Fruit fly (Drosophila melanogaster) whole organism, embryonic: ENCODE measurements around the gene CG43707.

Experiments
- Atf6 ChIP-seq: fragments of 200-800 bp; sonication (Bioruptor generic); IDR thresholded peaks from 2 replicates; pipeline ENCODE4 v1.3.6; 2022; ENCODE audit warnings: missing biosample characterization, missing genetic modification characterization
- CG10565 ChIP-seq: fragments of 200-800 bp; sonication (Bioruptor generic); optimal IDR thresholded peaks from 3 replicates; lab custom pipeline; 2016; ENCODE audit warnings: missing biosample characterization, mild to moderate bottlenecking, missing genetic modification characterization
- CG10959 ChIP-seq: fragments of 200-800 bp; sonication (Bioruptor generic); IDR thresholded peaks from 2 replicates; pipeline ENCODE4 v1.3.6; 2022; ENCODE audit warnings: missing biosample characterization, missing genetic modification characterization
- CG11247 ChIP-seq: fragments of 200-800 bp; sonication (Bioruptor generic); IDR thresholded peaks from 2 replicates; pipeline ENCODE4 v1.3.6; 2022; ENCODE audit warnings: missing biosample characterization, missing genetic modification characterization
- CG11560 ChIP-seq: fragments of 200-800 bp; sonication (Bioruptor generic); IDR thresholded peaks from 3 replicates; pipeline ENCODE4 v1.3.6; 2022; ENCODE audit warnings: missing biosample characterization, missing genetic modification characterization
- CG12391 ChIP-seq: fragments of 200-800 bp; sonication (Bioruptor generic); optimal IDR thresholded peaks from 3 replicates; lab custom pipeline; 2018; ENCODE audit warnings: missing biosample characterization, mild to moderate bottlenecking, missing genetic modification characterization, moderate library complexity
- CG13123 ChIP-seq: fragments of 200-800 bp; sonication (Bioruptor generic); optimal IDR thresholded peaks from 2 replicates; lab custom pipeline; 2016; ENCODE audit warnings: missing biosample characterization, missing genetic modification characterization
- CG16815 ChIP-seq: fragments of 200-800 bp; sonication (Bioruptor generic); optimal IDR thresholded peaks from 3 replicates; lab custom pipeline; 2017; ENCODE audit warnings: missing biosample characterization, mild to moderate bottlenecking, missing genetic modification characterization
- CG17612 ChIP-seq: fragments of 200-800 bp; sonication (Bioruptor generic); IDR thresholded peaks from 2 replicates; pipeline ENCODE4 v1.3.6; 2022; ENCODE audit warnings: missing biosample characterization, missing genetic modification characterization
- CG17829 ChIP-seq: fragments of 200-800 bp; optimal IDR thresholded peaks from 2 replicates; lab custom pipeline; 2019; ENCODE audit warnings: missing biosample characterization, mild to moderate bottlenecking, missing genetic modification characterization, moderate library complexity
- CG18619 ChIP-seq: fragments of 200-800 bp; sonication (Bioruptor generic); optimal IDR thresholded peaks from 3 replicates; lab custom pipeline; 2017; ENCODE audit warnings: missing biosample characterization, mild to moderate bottlenecking, missing genetic modification characterization
- CG2199 ChIP-seq: fragments of 200-800 bp; sonication (Bioruptor generic); IDR thresholded peaks from 3 replicates; pipeline ENCODE4 v1.3.6; 2022; ENCODE audit warnings: missing biosample characterization, missing genetic modification characterization
- CG30020 ChIP-seq: fragments of 200-800 bp; optimal IDR thresholded peaks from 2 replicates; lab custom pipeline; 2019; ENCODE audit warnings: missing biosample characterization, mild to moderate bottlenecking, missing genetic modification characterization, moderate library complexity
- CG32772 ChIP-seq: fragments of 200-800 bp; sonication (Bioruptor generic); IDR thresholded peaks from 2 replicates; pipeline ENCODE4 v1.3.6; 2022; ENCODE audit warnings: missing biosample characterization, missing genetic modification characterization
- CG4424 ChIP-seq: fragments of 200-800 bp; sonication (Bioruptor generic); optimal IDR thresholded peaks from 3 replicates; lab custom pipeline; 2016; ENCODE audit warnings: missing biosample characterization, missing genetic modification characterization
- CG6254 ChIP-seq: fragments of 200-800 bp; sonication (Bioruptor generic); optimal IDR thresholded peaks from 3 replicates; lab custom pipeline; 2017; ENCODE audit warnings: mild to moderate bottlenecking, missing biosample characterization, missing genetic modification reagents, missing genetic modification characterization
- CG6654 ChIP-seq: fragments of 200-800 bp; sonication (Bioruptor generic); optimal IDR thresholded peaks from 2 replicates; lab custom pipeline; 2017; ENCODE audit warnings: missing biosample characterization, mild to moderate bottlenecking, missing genetic modification characterization
- CG6683 ChIP-seq: fragments of 200-800 bp; sonication (Bioruptor generic); optimal IDR thresholded peaks from 2 replicates; lab custom pipeline; 2017; ENCODE audit warnings: missing biosample characterization, mild to moderate bottlenecking, missing genetic modification characterization, missing genetic modification reagents
- CG6689 ChIP-seq: fragments of 200-800 bp; sonication (Bioruptor generic); IDR thresholded peaks from 2 replicates; pipeline ENCODE4 v1.3.6; 2022; ENCODE audit warnings: missing biosample characterization, missing genetic modification characterization
- CG7987 ChIP-seq: fragments of 200-800 bp; sonication (Bioruptor generic); optimal IDR thresholded peaks from 2 replicates; lab custom pipeline; 2018; ENCODE audit warnings: missing biosample characterization, mild to moderate bottlenecking, missing genetic modification characterization, moderate library complexity
- CG8089 ChIP-seq: fragments of 200-800 bp; sonication (Bioruptor generic); optimal IDR thresholded peaks from 3 replicates; lab custom pipeline; 2016; ENCODE audit warnings: missing biosample characterization, missing genetic modification characterization
- CrebB ChIP-seq: fragments of 200-800 bp; sonication (Bioruptor generic); optimal IDR thresholded peaks from 3 replicates; lab custom pipeline; 2018; ENCODE audit warnings: missing biosample characterization, mild to moderate bottlenecking, missing genetic modification characterization
- Deaf1 ChIP-seq: fragments of 200-800 bp; optimal IDR thresholded peaks from 3 replicates; lab custom pipeline; 2019; ENCODE audit warnings: missing biosample characterization, mild to moderate bottlenecking, missing genetic modification characterization, moderate library complexity
- Dip2 ChIP-seq: fragments of 200-800 bp; sonication (Bioruptor generic); IDR thresholded peaks from 2 replicates; pipeline ENCODE4 v1.3.6; 2022; ENCODE audit warnings: missing biosample characterization, missing genetic modification characterization
- Fer2 ChIP-seq: fragments of 200-800 bp; sonication (Bioruptor generic); optimal IDR thresholded peaks from 2 replicates; lab custom pipeline; 2018; ENCODE audit warnings: missing biosample characterization, mild to moderate bottlenecking, missing genetic modification characterization, moderate library complexity
- HLH3B ChIP-seq: fragments of 200-800 bp; sonication (Bioruptor generic); IDR thresholded peaks from 2 replicates; pipeline ENCODE4 v1.3.6; 2022; ENCODE audit warnings: missing biosample characterization, missing genetic modification characterization
- Hey ChIP-seq: fragments of 200-800 bp; sonication (Bioruptor generic); optimal IDR thresholded peaks from 3 replicates; lab custom pipeline; 2018; ENCODE audit warnings: missing biosample characterization, mild to moderate bottlenecking, missing genetic modification characterization
- Hr78 ChIP-seq, 2 experiments: fragments of 200-800 bp in 1 of 2; fragments of >200 bp in 1 of 2; sonication (Bioruptor generic) in 1 of 2; optimal IDR thresholded peaks; 2 replicates each; lab custom pipeline; 2017 to 2019; ENCODE audit warnings: missing biosample characterization in 2 of 2, missing genetic modification characterization in 2 of 2, mild to moderate bottlenecking in 1 of 2, moderate library complexity in 1 of 2
- NFAT ChIP-seq: fragments of 200-800 bp; sonication (Bioruptor generic); IDR thresholded peaks from 2 replicates; pipeline ENCODE4 v1.3.6; 2022; ENCODE audit warnings: missing biosample characterization, missing genetic modification characterization
- Nf-YC ChIP-seq: fragments of 200-800 bp; optimal IDR thresholded peaks from 3 replicates; lab custom pipeline; 2019; ENCODE audit warnings: missing biosample characterization, mild to moderate bottlenecking, missing genetic modification characterization, moderate library complexity
- NfI ChIP-seq: fragments of 200-800 bp; sonication (Bioruptor generic); optimal IDR thresholded peaks from 3 replicates; lab custom pipeline; 2018; ENCODE audit warnings: missing biosample characterization, mild to moderate bottlenecking, missing genetic modification characterization, moderate library complexity
- Xrp1 ChIP-seq: fragments of 200-800 bp; sonication (Bioruptor generic); IDR thresholded peaks from 2 replicates; pipeline ENCODE4 v1.3.6; 2022; ENCODE audit warnings: missing biosample characterization, missing genetic modification characterization
- ara ChIP-seq: fragments of 200-800 bp; sonication (Bioruptor generic); IDR thresholded peaks from 2 replicates; pipeline ENCODE4 v1.3.6; 2022; ENCODE audit warnings: missing biosample characterization, missing genetic modification characterization
- bowl ChIP-seq: fragments of 200-800 bp; sonication (Bioruptor generic); IDR thresholded peaks from 2 replicates; pipeline ENCODE4 v1.3.6; 2022; ENCODE audit warnings: missing biosample characterization, missing genetic modification characterization
- cas ChIP-seq: fragments of 200-800 bp; sonication (Bioruptor generic); IDR thresholded peaks from 2 replicates; pipeline ENCODE4 v1.3.6; 2022; ENCODE audit warnings: missing biosample characterization, missing genetic modification characterization
- cato ChIP-seq: fragments of 200-800 bp; sonication (Bioruptor generic); optimal IDR thresholded peaks from 2 replicates; lab custom pipeline; 2016; ENCODE audit warnings: missing biosample characterization, missing genetic modification characterization, borderline replicate concordance
- dati ChIP-seq: fragments of 200-800 bp; sonication (Bioruptor generic); IDR thresholded peaks from 2 replicates; pipeline ENCODE4 v1.3.6; 2022; ENCODE audit warnings: missing biosample characterization, missing genetic modification characterization
- grau ChIP-seq: fragments of 200-800 bp; optimal IDR thresholded peaks from 3 replicates; lab custom pipeline; 2019; ENCODE audit warnings: missing biosample characterization, mild to moderate bottlenecking, missing genetic modification characterization, moderate library complexity
- nom ChIP-seq: fragments of 200-800 bp; sonication (Bioruptor generic); optimal IDR thresholded peaks from 2 replicates; lab custom pipeline; 2017; ENCODE audit warnings: missing biosample characterization, missing genetic modification characterization, mild to moderate bottlenecking, moderate library complexity, missing genetic modification reagents
- onecut ChIP-seq: fragments of 200-800 bp; sonication (Bioruptor generic); IDR thresholded peaks from 2 replicates; pipeline ENCODE4 v1.3.6; 2022; ENCODE audit warnings: missing biosample characterization, missing genetic modification characterization
- pan ChIP-seq, 4 experiments: fragments of >200 bp in 3 of 4; fragments of 200-800 bp in 1 of 4; sonication (Bioruptor generic) in 1 of 4; optimal IDR thresholded peaks in 3 of 4; IDR thresholded peaks in 1 of 4; 2 replicates each; pipeline versions ENCODE4 v1.3.6 to Lab custom; 2017 to 2022; ENCODE audit warnings: missing biosample characterization in 2 of 4, missing genetic modification characterization in 2 of 4, mixed read lengths in 1 of 4
- pfk ChIP-seq: fragments of 200-800 bp; sonication (Bioruptor generic); optimal IDR thresholded peaks from 2 replicates; lab custom pipeline; 2018; ENCODE audit warnings: missing biosample characterization, mild to moderate bottlenecking, missing genetic modification characterization, moderate library complexity
- phol ChIP-seq: fragments of 200-800 bp; sonication (Bioruptor generic); optimal IDR thresholded peaks from 3 replicates; lab custom pipeline; 2018; ENCODE audit warnings: missing biosample characterization, mild to moderate bottlenecking, missing genetic modification characterization, moderate library complexity
- pita ChIP-seq: fragments of 200-800 bp; sonication (Bioruptor generic); optimal IDR thresholded peaks from 2 replicates; lab custom pipeline; 2017; ENCODE audit warnings: missing biosample characterization, mild to moderate bottlenecking, missing genetic modification characterization
- pnt ChIP-seq: fragments of 200-800 bp; sonication (Bioruptor generic); optimal IDR thresholded peaks from 3 replicates; lab custom pipeline; 2016; ENCODE audit warnings: missing biosample characterization, missing genetic modification characterization
- rib ChIP-seq: fragments of 200-800 bp; sonication (Bioruptor generic); IDR thresholded peaks from 2 replicates; pipeline ENCODE4 v1.3.6; 2022; ENCODE audit warnings: missing biosample characterization, missing genetic modification characterization
- sd ChIP-seq: fragments of 200-800 bp; sonication (Bioruptor generic); optimal IDR thresholded peaks from 3 replicates; lab custom pipeline; 2018; ENCODE audit warnings: missing biosample characterization, mild to moderate bottlenecking, missing genetic modification characterization, moderate library complexity
- sim ChIP-seq: fragments of 200-800 bp; sonication (Bioruptor generic); IDR thresholded peaks from 2 replicates; pipeline ENCODE4 v1.3.6; 2022; ENCODE audit warnings: missing biosample characterization, missing genetic modification characterization
- trem ChIP-seq: fragments of 200-800 bp; optimal IDR thresholded peaks from 3 replicates; lab custom pipeline; 2019; ENCODE audit warnings: missing biosample characterization, mild to moderate bottlenecking, missing genetic modification characterization, moderate library complexity
- zfh1 ChIP-seq: fragments of 200-800 bp; sonication (Bioruptor generic); IDR thresholded peaks from 3 replicates; pipeline ENCODE4 v1.3.6; 2022; ENCODE audit warnings: missing biosample characterization, missing genetic modification characterization

The CG43707 gene

DNA sequence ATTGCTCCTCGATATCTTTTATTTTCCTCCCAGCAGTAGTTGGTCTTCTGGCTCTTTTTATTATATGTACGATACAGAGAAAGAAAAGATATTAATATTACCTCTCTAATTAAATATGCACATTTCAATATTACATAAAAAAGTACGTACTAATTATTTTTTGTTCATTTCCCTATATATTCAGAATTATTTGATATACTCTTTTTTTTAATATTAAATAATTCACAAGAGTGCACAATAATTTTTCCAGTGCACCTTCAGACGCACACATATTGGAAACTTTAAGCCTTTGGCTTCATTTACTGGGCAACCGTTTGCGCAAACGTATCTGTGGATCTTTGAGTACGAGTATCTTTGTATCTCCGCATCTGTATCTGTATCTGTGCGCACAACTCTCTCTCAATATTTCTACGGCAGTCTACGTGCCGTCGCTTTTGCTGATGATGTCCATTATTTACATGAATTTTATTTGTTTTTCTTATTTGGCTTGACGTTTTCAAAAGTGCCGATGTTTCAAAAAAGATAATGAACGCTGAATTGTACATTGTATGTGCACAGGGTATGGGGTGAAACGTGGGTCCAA, 19.6 kb downstream of the CG43707 start (continued):
- TF ChIP-seq pan (optimal IDR thresholded peaks at IDR 0.05; lab: Kevin White, UChicago) (no peak), pan (GFP tag; optimal IDR thresholded peaks at IDR 0.05 in 1 of 2, IDR thresholded peaks at IDR 0.05 in 1 of 2) (peak in 1 of 2 experiments; percentile 85), CG6689 (GFP tag; lab: Robert Waterston, UW) (peak; percentile 89), CG7987 (peak; percentile 2), CG6683 (peak; percentile 56), onecut (peak; percentile 62), CG16815 (GFP tag; lab: Kevin White, UChicago) (peak; percentile 83), NfI (peak; percentile 66), Atf6 (peak; percentile 84), CG11560 (tag; lab: Robert Waterston, UW) (0 out of 3 replicates have a peak, but pooled peaks have one; percentile 63), zfh1 (GFP tag; lab: Robert Waterston, UW) (peak; percentile 80), CG2199 (GFP tag; lab: Robert Waterston, UW) (no peak), Fer2 (peak; percentile 56), Hey (tag; lab: Kevin White, UChicago) (no peak), CG8089 (GFP tag; lab: Kevin White, UChicago) (no peak), CG6654 (GFP tag; lab: Kevin White, UChicago) (peak; percentile 23), CG32772 (GFP tag; lab: Robert Waterston, UW) (peak; percentile 74), cato (GFP tag; lab: Kevin White, UChicago) (peak; percentile 57), Xrp1 (GFP tag; lab: Robert Waterston, UW) (peak; percentile 92), CG10565 (GFP tag; lab: Kevin White, UChicago) (no peak), cas (GFP tag; lab: Robert Waterston, UW) (no peak), HLH3B (GFP tag; lab: Robert Waterston, UW) (peak; percentile 88), pnt (GFP tag; lab: Kevin White, UChicago) (no peak), phol (tag; lab: Kevin White, UChicago) (peak; percentile 93), grau (tag; lab: Kevin White, UChicago) (peak; percentile 92), CG17612 (peak; percentile 46), CG4424 (GFP tag; lab: Kevin White, UChicago) (peak; percentile 84), CG11247 (GFP tag; lab: Robert Waterston, UW) (peak; percentile 54; the same call in 1 of the 2 replicates), CG18619 (GFP tag; lab: Kevin White, UChicago) (peak; percentile 73), CG13123 (GFP tag; lab: Kevin White, UChicago) (peak; percentile 70), sim (GFP tag; lab: Robert Waterston, UW) (peak; percentile 85), pita (GFP tag; lab: Kevin White, UChicago) (no peak), CG6254 (peak; percentile 58), rib (GFP tag; lab: Robert Waterston, UW) (no peak), CG12391 (tag; lab: Kevin White, UChicago) (peak; percentile 96), CG30020 (peak; percentile 53), Hr78 (GFP tag; optimal IDR thresholded peaks at IDR 0.05; lab: Kevin White, UChicago) (peak in 1 of 2 experiments; percentile 55), nom (GFP tag; lab: Kevin White, UChicago) (peak; percentile 89), CG10959 (GFP tag; lab: Robert Waterston, UW) (peak; percentile 80), Nf-YC (tag; lab: Kevin White, UChicago) (peak; percentile 75), bowl (GFP tag; lab: Robert Waterston, UW) (peak; percentile 75), Deaf1 (tag; lab: Kevin White, UChicago) (peak; percentile 74), CrebB (tag; lab: Kevin White, UChicago) (peak; percentile 64), sd (tag; lab: Kevin White, UChicago) (peak; percentile 16), Dip2 (no peak), NFAT (GFP tag; lab: Robert Waterston, UW) (no peak), CG17829 (tag; lab: Kevin White, UChicago) (peak; percentile 97), pfk (GFP tag; lab: Kevin White, UChicago) (no peak), ara (GFP tag; lab: Robert Waterston, UW) (peak; percentile 82), trem (tag; lab: Kevin White, UChicago) (peak; percentile 93), dati (GFP tag; lab: Robert Waterston, UW) (no peak)
